Worm (Caenorhabditis elegans): ENCODE data around the gene R02F2.7.

R02F2.7 gene

ce11 chrIII:5478824-5479368 lies 4.7 kb downstream of the R02F2.7 start, which contains the start of the genes R02F2.6 and R02F2.5:
Gene R02F2.6, minus strand, starts transcription at chrIII:5478924.
Gene R02F2.5, plus strand, starts transcription at chrIII:5479318.
- TF ChIP-seq unc-62 (GFP tag; optimal IDR thresholded peaks at IDR 0.05) (no peak), drap-1 (GFP tag; optimal IDR thresholded peaks at IDR 0.05) (no peak), elt-3 (tag; optimal IDR thresholded peaks at IDR 0.05) (no peak), nhr-76 (tag; optimal IDR thresholded peaks at IDR 0.05) (no peak), ztf-11 (tag; optimal IDR thresholded peaks at IDR 0.05) (no peak), lsy-2 (tag; optimal IDR thresholded peaks at IDR 0.05) (no peak), flh-1 (GFP tag; optimal IDR thresholded peaks at IDR 0.05) (no peak), ceh-43 (GFP tag; optimal IDR thresholded peaks at IDR 0.05) (no peak), snpc-4 (tag; optimal IDR thresholded peaks at IDR 0.05) (no peak)

DNA sequence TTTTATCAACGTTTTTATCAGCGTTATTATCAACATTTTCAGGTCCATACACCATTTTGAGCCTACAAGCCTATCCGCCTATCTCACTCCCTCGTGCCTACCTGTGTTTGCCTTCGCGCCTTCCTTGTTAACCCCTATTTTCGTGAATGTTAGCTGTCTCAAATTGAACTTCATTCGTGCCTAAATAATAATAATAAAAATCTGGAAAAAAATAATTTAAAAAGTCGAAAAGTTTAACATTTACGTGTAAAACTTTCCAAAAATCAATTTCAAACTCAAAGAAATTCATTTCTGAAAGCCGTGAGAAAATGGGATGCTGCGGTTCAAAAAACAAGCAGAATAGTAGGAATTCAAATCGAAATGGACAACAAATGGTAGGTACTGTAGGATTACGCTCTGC lies 5.6 kb downstream of the R02F2.7 start, which contains the start of gene R02F2.10:
Gene R02F2.10 (plus strand): TSS at position 301 of the 400 bp plus-strand sequence.
- TF ChIP-seq drap-1 (GFP tag; optimal IDR thresholded peaks at IDR 0.05) (no peak), zip-8 (tag; optimal IDR thresholded peaks at IDR 0.05) (no peak), ceh-39 (tag; optimal IDR thresholded peaks at IDR 0.05) (no peak)

- TF ChIP-seq ceh-83 (GFP tag; optimal IDR thresholded peaks at IDR 0.05) = no peak
- no peak for TF ChIP-seq elt-1 (tag; optimal IDR thresholded peaks at IDR 0.05; ENCODE audit: borderline replicate concordance, insufficient read depth)
- TF ChIP-seq nhr-12 (tag; optimal IDR thresholded peaks at IDR 0.05) = no peak
- no peak for TF ChIP-seq elt-3 (tag; optimal IDR thresholded peaks at IDR 0.05)
- no peak for TF ChIP-seq ceh-39 (tag; optimal IDR thresholded peaks at IDR 0.05)
- no peak for TF ChIP-seq mep-1 (tag; optimal IDR thresholded peaks at IDR 0.05)
- TF ChIP-seq bed-3 (GFP tag; optimal IDR thresholded peaks at IDR 0.05) = no peak
- no peak for TF ChIP-seq nhr-2 (tag; optimal IDR thresholded peaks at IDR 0.05)
- TF ChIP-seq lin-13 (tag; optimal IDR thresholded peaks at IDR 0.05) = no peak
- TF ChIP-seq tbx-8 (GFP tag; optimal IDR thresholded peaks at IDR 0.05) = no peak
- TF ChIP-seq unc-62 (GFP tag; optimal IDR thresholded peaks at IDR 0.05) = no peak
- TF ChIP-seq mab-5 (tag; optimal IDR thresholded peaks at IDR 0.05) = no peak
Measured at ce11 chrIII:5474176-5474575, 9.4 kb downstream of the R02F2.7 start, which contains the start of gene lon-1. Gene lon-1, plus strand, starts transcription at chrIII:5474476.

DNA sequence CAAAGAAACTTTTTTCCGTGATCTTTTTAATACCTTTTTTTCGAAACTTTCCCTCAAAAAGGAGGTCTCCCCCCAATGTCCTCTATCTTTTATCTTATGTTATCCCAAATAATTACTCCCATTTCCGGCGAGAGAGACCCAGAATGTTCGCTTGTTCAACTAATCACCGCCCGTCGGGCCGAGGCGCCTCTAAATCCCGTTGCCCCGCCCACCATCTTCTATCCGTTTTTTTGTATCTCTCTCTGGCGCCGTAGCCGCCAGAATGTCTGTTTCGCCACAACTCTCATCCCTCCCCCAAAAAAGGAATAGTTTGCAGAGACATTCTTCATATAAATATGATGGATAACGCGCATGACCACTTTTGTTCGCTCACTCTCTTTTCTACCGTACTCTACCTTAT lies 10.9 kb downstream of the R02F2.7 start:
- TF ChIP-seq bed-3 (GFP tag; optimal IDR thresholded peaks at IDR 0.05) (no peak), nhr-28 (tag; optimal IDR thresholded peaks at IDR 0.05) (no peak), blmp-1 (tag; optimal IDR thresholded peaks at IDR 0.05) (no peak), lin-32 (GFP tag; optimal IDR thresholded peaks at IDR 0.05) (no peak), lin-13 (tag; optimal IDR thresholded peaks at IDR 0.05) (no peak), nhr-76 (tag; optimal IDR thresholded peaks at IDR 0.05) (no peak), sptf-1 (tag; optimal IDR thresholded peaks at IDR 0.05) (no peak), ceh-43 (GFP tag; optimal IDR thresholded peaks at IDR 0.05) (no peak), drap-1 (GFP tag; optimal IDR thresholded peaks at IDR 0.05) (no peak), cnd-1 (tag; optimal IDR thresholded peaks at IDR 0.05) (no peak), tbx-8 (GFP tag; optimal IDR thresholded peaks at IDR 0.05) (no peak), ztf-11 (tag; optimal IDR thresholded peaks at IDR 0.05) (no peak), hlh-1 (tag; optimal IDR thresholded peaks at IDR 0.05) (no peak), snpc-4 (tag; optimal IDR thresholded peaks at IDR 0.05) (no peak), ces-1 (GFP tag; optimal IDR thresholded peaks at IDR 0.05) (no peak), elt-1 (tag; optimal IDR thresholded peaks at IDR 0.05; ENCODE audit: borderline replicate concordance, insufficient read depth) (no peak), mab-5 (tag; optimal IDR thresholded peaks at IDR 0.05) (no peak), flh-1 (GFP tag; optimal IDR thresholded peaks at IDR 0.05) (no peak)

- TF ChIP-seq lsy-2 (tag; optimal IDR thresholded peaks at IDR 0.05) = no peak
- no peak for TF ChIP-seq nhr-2 (tag; optimal IDR thresholded peaks at IDR 0.05)
- TF ChIP-seq pha-4 (tag; optimal IDR thresholded peaks at IDR 0.05) = no peak
- no peak for TF ChIP-seq tbx-8 (GFP tag; optimal IDR thresholded peaks at IDR 0.05)
- TF ChIP-seq bed-3 (GFP tag; optimal IDR thresholded peaks at IDR 0.05) = no peak
- no peak for TF ChIP-seq snpc-4 (tag; optimal IDR thresholded peaks at IDR 0.05)
- no peak for TF ChIP-seq zip-8 (tag; optimal IDR thresholded peaks at IDR 0.05)
- no peak for TF ChIP-seq lin-32 (GFP tag; optimal IDR thresholded peaks at IDR 0.05)
- no peak for TF ChIP-seq ces-1 (GFP tag; optimal IDR thresholded peaks at IDR 0.05)
- no peak for TF ChIP-seq ceh-39 (tag; optimal IDR thresholded peaks at IDR 0.05)
- TF ChIP-seq M03D4.4 (tag; optimal IDR thresholded peaks at IDR 0.05) = no peak
- TF ChIP-seq mls-2 (tag; optimal IDR thresholded peaks at IDR 0.05) = no peak
- TF ChIP-seq flh-1 (GFP tag; optimal IDR thresholded peaks at IDR 0.05) = no peak
- TF ChIP-seq mep-1 (tag; optimal IDR thresholded peaks at IDR 0.05) = no peak
- TF ChIP-seq unc-39 (tag; optimal IDR thresholded peaks at IDR 0.05) = no peak
- no peak for TF ChIP-seq mab-5 (tag; optimal IDR thresholded peaks at IDR 0.05)
- no peak for TF ChIP-seq cnd-1 (tag; optimal IDR thresholded peaks at IDR 0.05)
Measured at ce11 chrIII:5469090-5469489, 14.5 kb downstream of the R02F2.7 start.
